Worm (Caenorhabditis elegans): ENCODE measurements around the gene T24E12.6.

- no peak for TF ChIP-seq pha-4 (GFP tag; IDR thresholded peaks at IDR 0.05)
- TF ChIP-seq pha-4 (tag; optimal IDR thresholded peaks at IDR 0.05): no peak
- TF ChIP-seq lin-39 (tag; optimal IDR thresholded peaks at IDR 0.05): no peak
- no peak for TF ChIP-seq lir-3 (tag; optimal IDR thresholded peaks at IDR 0.05)
- TF ChIP-seq nhr-76 (tag; optimal IDR thresholded peaks at IDR 0.05): no peak
- TF ChIP-seq skn-1 (tag; optimal IDR thresholded peaks at IDR 0.05): no peak
- no peak for TF ChIP-seq egl-27 (tag; optimal IDR thresholded peaks at IDR 0.05)
- no peak for TF ChIP-seq lin-13 (GFP tag; optimal IDR thresholded peaks at IDR 0.05)
- TF ChIP-seq snpc-4 (tag; optimal IDR thresholded peaks at IDR 0.05): no peak
- no peak for TF ChIP-seq F49E8.2 (tag; optimal IDR thresholded peaks at IDR 0.05; ENCODE audit: borderline replicate concordance)
- TF ChIP-seq aha-1 (tag): no peak
- TF ChIP-seq snpc-1.2 (GFP tag; IDR thresholded peaks at IDR 0.05): no peak
Observed at ce11 chrII:3793336-3793735, 31.8 kb upstream of the T24E12.6 start, which contains the start of gene fbxb-99.
